Fruit fly (Drosophila melanogaster): Measurements from ENCODE around the gene Rtc1.

Rtc1 gene

DNA sequence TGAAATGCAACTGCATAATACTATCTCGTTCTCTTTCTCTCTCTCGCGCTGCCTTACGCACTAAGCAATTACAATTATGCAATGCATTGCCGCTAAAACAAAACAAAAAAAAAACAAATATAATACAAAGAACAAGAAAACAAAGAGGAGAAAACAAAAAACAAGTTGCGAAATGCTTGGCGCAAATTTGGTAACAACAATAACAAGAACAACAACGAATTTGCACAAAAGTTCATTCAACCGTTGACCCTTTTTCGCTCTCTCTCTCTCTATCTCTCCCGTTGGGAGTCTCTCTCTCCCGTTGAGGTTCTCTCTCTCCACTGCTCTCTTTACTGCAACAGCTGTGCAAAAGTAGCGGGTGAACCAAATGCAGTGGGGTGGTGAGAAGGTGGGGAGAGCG is 9.9 kb upstream of the Rtc1 start:
- TF ChIP-seq tj (GFP tag; optimal IDR thresholded peaks at IDR 0.05) (peak; percentile 20), Clk (GFP tag; optimal IDR thresholded peaks at IDR 0.05) (no peak)

DNA sequence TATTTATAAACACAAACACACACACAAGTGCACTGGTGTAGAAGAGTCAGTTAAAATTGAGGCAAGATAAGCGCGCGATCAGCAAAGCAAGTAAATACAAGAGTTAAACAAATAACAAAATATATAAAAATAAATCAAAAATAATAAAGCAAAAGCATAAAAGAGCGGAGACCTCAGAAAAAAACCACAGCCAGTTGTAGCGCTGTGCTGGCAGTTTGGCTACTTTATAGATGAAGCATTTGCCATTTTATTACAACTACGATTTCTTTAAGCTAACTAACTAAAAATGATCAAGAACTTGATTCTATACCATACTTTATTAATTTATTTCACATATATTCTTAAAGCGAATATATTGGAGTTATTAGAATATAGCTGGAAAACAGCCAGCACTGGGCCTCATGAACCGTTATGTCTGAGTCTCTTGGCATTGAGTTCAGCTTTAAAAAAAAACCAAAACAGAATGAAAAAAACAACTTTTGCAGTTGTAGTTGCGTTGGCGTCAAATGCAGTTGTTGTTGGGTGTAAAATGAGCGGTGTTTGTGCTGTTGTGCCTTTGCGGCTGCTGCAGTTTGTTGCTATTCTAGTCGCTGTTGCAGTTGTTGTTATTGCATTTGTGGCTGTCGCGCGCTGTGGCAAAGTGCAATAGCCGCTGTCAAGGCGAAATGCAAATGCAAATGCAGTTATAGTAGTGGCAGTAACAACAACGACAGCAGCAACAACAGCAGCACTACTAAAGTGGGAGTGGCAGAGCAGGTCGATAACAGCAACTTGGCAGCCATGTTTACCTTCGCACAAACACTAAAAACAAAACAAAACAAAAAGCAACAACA is 9.1 kb upstream of the Rtc1 start:
- TF ChIP-seq ovo (GFP tag; optimal IDR thresholded peaks at IDR 0.05): peak; percentile 65
- TF ChIP-seq CG7101 (tag; optimal IDR thresholded peaks at IDR 0.05): no peak
- peak; percentile 17 for TF ChIP-seq bab1 (GFP tag; optimal IDR thresholded peaks at IDR 0.05)
- TF ChIP-seq pad (GFP tag; optimal IDR thresholded peaks at IDR 0.05): no peak
- peak; percentile 49 for TF ChIP-seq kay (GFP tag; ENCODE audit: borderline replicate concordance)
- peak; percentile 75 for TF ChIP-seq tj (GFP tag; optimal IDR thresholded peaks at IDR 0.05)
- no peak for TF ChIP-seq CG7045 (GFP tag; optimal IDR thresholded peaks at IDR 0.05)

DNA sequence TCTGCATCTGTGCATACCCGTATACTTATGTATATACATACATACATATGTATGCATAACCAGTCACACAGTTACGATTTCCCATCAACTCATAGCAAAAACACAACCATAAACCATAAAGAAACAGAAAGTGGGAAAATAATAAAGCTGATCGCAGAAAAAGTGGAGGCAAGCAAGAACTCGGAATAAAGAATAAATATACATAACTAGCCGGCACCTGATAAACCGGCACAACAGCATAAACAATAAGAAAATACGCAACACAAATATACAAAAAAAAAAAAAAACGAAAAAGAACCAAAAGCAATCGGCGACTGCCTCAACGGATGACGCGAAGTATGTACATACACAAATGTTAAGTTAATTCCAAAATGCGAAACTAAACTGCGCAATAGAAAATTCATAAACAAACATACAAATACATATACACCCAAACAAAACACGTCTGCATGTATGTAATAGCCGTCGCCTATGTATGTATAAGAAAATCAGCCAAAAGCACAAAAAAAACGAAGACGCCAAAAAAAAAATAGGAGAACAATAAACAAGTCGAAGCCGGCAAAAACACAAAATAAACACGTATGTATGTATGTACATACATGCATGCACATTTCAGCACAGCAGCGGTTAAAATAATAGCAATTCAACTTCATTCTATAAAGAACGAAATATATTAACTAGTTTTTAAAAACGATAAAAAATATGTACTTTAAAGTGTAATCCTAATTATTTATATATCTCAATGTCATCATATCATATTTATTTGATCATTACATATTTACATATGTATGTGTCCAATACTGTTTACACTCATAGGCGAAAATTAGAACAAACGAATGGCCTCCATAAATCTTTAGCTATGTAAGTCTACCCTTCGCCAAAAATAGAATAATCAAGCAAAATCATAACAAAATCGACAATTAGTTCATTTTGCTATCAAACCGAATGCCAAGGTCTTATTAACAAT is 7.8 kb upstream of the Rtc1 start:
- TF ChIP-seq pad (GFP tag; optimal IDR thresholded peaks at IDR 0.05): no peak
- TF ChIP-seq tj (GFP tag; optimal IDR thresholded peaks at IDR 0.05): peak; percentile 63
- no peak for TF ChIP-seq kay (GFP tag; ENCODE audit: borderline replicate concordance)
- peak; percentile 70 for TF ChIP-seq Mnt (GFP tag; optimal IDR thresholded peaks at IDR 0.05)
- TF ChIP-seq CG33017 (tag; optimal IDR thresholded peaks at IDR 0.05): peak; percentile 54
- no peak for TF ChIP-seq CG1620 (GFP tag; optimal IDR thresholded peaks at IDR 0.05)
- TF ChIP-seq CG7045 (GFP tag; optimal IDR thresholded peaks at IDR 0.05): peak; percentile 50
- TF ChIP-seq Crg-1 (GFP tag; optimal IDR thresholded peaks at IDR 0.05): no peak
- peak; percentile 84 for TF ChIP-seq CG7101 (tag; optimal IDR thresholded peaks at IDR 0.05)
- TF ChIP-seq bab1 (GFP tag; optimal IDR thresholded peaks at IDR 0.05): peak; percentile 47
- TF ChIP-seq cnc (optimal IDR thresholded peaks at IDR 0.05): no peak
- no peak for TF ChIP-seq CG12768 (GFP tag; optimal IDR thresholded peaks at IDR 0.05)
- TF ChIP-seq cic (GFP tag; optimal IDR thresholded peaks at IDR 0.05): peak; percentile 12
- TF ChIP-seq toe (GFP tag; optimal IDR thresholded peaks at IDR 0.05): no peak
- TF ChIP-seq ovo (GFP tag; optimal IDR thresholded peaks at IDR 0.05): peak; percentile 63
- peak; percentile 76 for TF ChIP-seq CG11617 (GFP tag; optimal IDR thresholded peaks at IDR 0.05)
- TF ChIP-seq CG14711 (tag; optimal IDR thresholded peaks at IDR 0.05): peak; percentile 75
- no peak for TF ChIP-seq Clk (GFP tag; optimal IDR thresholded peaks at IDR 0.05)
- no peak for TF ChIP-seq Hr96 (GFP tag; optimal IDR thresholded peaks at IDR 0.05)
- TF ChIP-seq CG5204 (GFP tag; optimal IDR thresholded peaks at IDR 0.05): peak; percentile 36

DNA sequence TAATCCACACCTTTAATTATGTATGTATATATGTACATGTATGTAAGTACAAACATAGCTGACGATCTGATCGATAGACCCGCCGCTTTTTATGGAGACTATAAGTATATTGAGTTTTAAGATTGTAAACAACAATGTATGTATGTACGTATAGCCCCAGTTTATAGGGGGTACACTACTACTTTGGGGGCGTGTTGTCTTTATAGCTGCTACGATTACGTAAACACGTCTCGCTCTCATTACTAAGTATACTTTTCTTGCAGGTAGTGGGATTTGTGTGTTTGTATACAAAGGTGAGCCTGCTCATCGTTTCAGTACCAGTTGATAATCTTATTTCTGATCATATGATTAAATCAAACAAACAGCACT is 7.1 kb upstream of the Rtc1 start:
- peak; percentile 81 for TF ChIP-seq cic (GFP tag; optimal IDR thresholded peaks at IDR 0.05)
- TF ChIP-seq CG7045 (GFP tag; optimal IDR thresholded peaks at IDR 0.05): no peak
- no peak for TF ChIP-seq bab1 (GFP tag; optimal IDR thresholded peaks at IDR 0.05)
- TF ChIP-seq kay (GFP tag; ENCODE audit: borderline replicate concordance): peak; percentile 78
- no peak for TF ChIP-seq CG14711 (tag; optimal IDR thresholded peaks at IDR 0.05)

DNA sequence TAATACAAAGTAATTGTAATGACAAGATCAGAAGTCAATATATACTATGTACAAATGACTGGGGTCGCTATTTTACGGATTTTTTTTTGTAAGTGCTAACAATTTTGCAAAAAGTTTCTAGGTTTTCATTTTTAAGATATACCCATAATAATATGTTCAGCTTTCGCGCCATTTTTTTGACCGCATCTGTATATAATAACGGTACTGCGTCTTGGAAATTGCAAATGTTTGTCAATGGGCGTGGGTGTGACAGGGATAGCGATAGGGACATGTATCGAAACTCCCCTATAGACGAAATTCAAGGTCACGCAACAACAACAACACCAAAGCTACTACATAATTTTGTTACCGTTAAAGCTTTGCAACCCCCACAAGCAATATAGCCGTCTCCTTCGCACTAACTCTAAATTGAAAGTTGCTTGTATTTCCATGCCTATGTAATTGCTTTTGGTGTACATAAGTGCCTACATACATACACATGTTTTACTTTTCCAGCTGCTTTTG is 4.4 kb upstream of the Rtc1 start:
- TF ChIP-seq Crg-1 (GFP tag; optimal IDR thresholded peaks at IDR 0.05) (no peak), pad (GFP tag; optimal IDR thresholded peaks at IDR 0.05) (peak; percentile 98), cnc (optimal IDR thresholded peaks at IDR 0.05) (no peak), ovo (GFP tag; optimal IDR thresholded peaks at IDR 0.05) (peak; percentile 93)

DNA sequence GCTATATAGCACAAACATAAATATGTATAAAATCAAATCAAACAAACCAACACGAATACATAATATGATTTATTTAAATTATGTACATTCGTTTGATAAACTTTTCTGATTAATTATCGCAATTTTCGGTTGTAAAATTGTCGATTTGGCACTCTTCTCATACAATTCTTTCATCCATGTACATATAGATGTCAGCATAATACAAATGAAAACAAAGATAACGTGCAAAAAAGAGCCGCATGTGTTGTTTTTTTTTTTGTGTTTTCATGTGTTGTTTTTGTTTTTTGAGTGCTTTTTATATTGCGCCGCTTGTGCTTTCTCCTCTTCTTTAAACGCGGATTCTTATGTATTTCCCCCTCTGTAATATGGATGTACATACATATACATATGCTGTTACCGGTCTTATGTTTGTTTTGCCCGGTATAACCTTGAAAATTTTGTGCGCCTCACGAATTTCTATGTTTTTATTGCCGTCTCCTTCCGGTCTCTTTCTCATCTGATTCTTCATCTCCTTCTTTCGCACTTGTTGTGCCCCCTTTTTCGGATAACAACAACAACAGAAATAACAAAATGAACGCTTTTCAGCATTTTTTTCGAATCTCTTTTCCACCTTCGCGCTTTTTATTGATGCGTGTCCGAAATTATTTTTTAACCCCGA is 3.7 kb upstream of the Rtc1 start:
- no peak for TF ChIP-seq CG33017 (tag; optimal IDR thresholded peaks at IDR 0.05)
- peak; percentile 96 for TF ChIP-seq tj (GFP tag; optimal IDR thresholded peaks at IDR 0.05)

DNA sequence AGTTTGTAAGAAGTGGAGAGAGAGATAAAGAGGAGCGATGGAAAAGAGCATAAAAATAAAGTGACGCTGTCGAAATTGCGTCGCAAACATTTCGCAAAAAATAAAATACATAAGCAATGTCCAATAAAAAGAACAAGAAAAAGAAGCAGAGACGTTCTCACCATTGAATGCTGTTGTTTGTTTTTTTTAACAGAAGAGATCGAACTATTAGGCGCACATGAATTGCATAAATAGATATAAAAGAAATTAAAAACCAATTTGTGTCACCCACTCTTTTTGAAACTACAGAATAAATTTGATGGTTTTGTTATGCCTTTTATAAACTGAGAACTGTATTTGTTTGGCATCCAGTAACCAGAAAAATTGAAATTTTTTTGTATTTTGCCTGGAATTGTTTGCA is 3.2 kb upstream of the Rtc1 start:
- TF ChIP-seq CG5204 (GFP tag; optimal IDR thresholded peaks at IDR 0.05) (no peak), CG7101 (tag; optimal IDR thresholded peaks at IDR 0.05) (no peak), Mnt (GFP tag; optimal IDR thresholded peaks at IDR 0.05) (no peak), cic (GFP tag; optimal IDR thresholded peaks at IDR 0.05) (no peak), kay (GFP tag; ENCODE audit: borderline replicate concordance) (peak; percentile 84)

Measured in whole organism, adult.